Worm (Caenorhabditis elegans): ENCODE results near the gene ctl-2.
"Not testable (repeated sequence)": the region's sequence is repeated elsewhere in the genome, so short reads cannot be mapped to it uniquely, and the experiment has no call there.

Gene ctl-2

ce11 chrII:14310729-14311388 is 9.0 kb upstream of the ctl-2 start, which contains the start of gene ctl-3:
Gene ctl-3, minus strand, starts transcription at chrII:14310779.
- TF ChIP-seq nhr-41 (GFP tag; IDR thresholded peaks at IDR 0.05) (no peak), T20F7.1 (GFP tag; optimal IDR thresholded peaks at IDR 0.05) (no peak), php-3 (GFP tag; IDR thresholded peaks at IDR 0.05) (no peak), ceh-62 (tag; optimal IDR thresholded peaks at IDR 0.05) (no peak), mxl-3 (GFP tag; optimal IDR thresholded peaks at IDR 0.05) (no peak), mdl-1 (tag; optimal IDR thresholded peaks at IDR 0.05) (no peak), zip-2 (tag; optimal IDR thresholded peaks at IDR 0.05) (no peak), nhr-6 (tag; optimal IDR thresholded peaks at IDR 0.05) (no peak), attf-4 (tag; optimal IDR thresholded peaks at IDR 0.05) (no peak), saeg-2 (GFP tag; IDR thresholded peaks at IDR 0.05) (no peak), lin-1 (GFP tag; IDR thresholded peaks at IDR 0.05) (no peak)

- TF ChIP-seq hif-1 (tag; optimal IDR thresholded peaks at IDR 0.05); ceh-44 (GFP tag; IDR thresholded peaks at IDR 0.05); zfp-3 (GFP tag; conservative IDR thresholded peaks at IDR 0.05): not testable (repeated sequence)
Measured at ce11 chrII:14306160-14306559, 4.3 kb upstream of the ctl-2 start, which contains the start of gene ctl-1. Gene ctl-1, minus strand, starts transcription at chrII:14306260.

- TF ChIP-seq hif-1 (tag; optimal IDR thresholded peaks at IDR 0.05), result no peak
- peak; percentile 55 for TF ChIP-seq nhr-102 (tag; optimal IDR thresholded peaks at IDR 0.05)
- TF ChIP-seq ceh-44 (GFP tag; IDR thresholded peaks at IDR 0.05), result no peak
- no peak for TF ChIP-seq nhr-77 (tag; optimal IDR thresholded peaks at IDR 0.05)
- TF ChIP-seq mdt-29 (GFP tag; IDR thresholded peaks at IDR 0.05), result 0 out of 2 replicates have a peak, but pooled peaks have one; percentile 50
- no peak for TF ChIP-seq ceh-82 (tag; optimal IDR thresholded peaks at IDR 0.05)
- no peak for TF ChIP-seq attf-4 (tag; optimal IDR thresholded peaks at IDR 0.05)
- no peak for TF ChIP-seq sdz-12 (GFP tag; optimal IDR thresholded peaks at IDR 0.05)
- no peak for TF ChIP-seq nhr-25 (tag; optimal IDR thresholded peaks at IDR 0.05; ENCODE audit: borderline replicate concordance, insufficient read depth)
- TF ChIP-seq mep-1 (tag; optimal IDR thresholded peaks at IDR 0.05), result peak; percentile 10
- TF ChIP-seq zip-11 (GFP tag; IDR thresholded peaks at IDR 0.05), result no peak
- TF ChIP-seq aha-1 (tag), result peak; percentile 69
- no peak for TF ChIP-seq Y105C5A.15 (GFP tag; IDR thresholded peaks at IDR 0.05)
- no peak for TF ChIP-seq dve-1 (tag; optimal IDR thresholded peaks at IDR 0.05; ENCODE audit: insufficient read depth)
- no peak for TF ChIP-seq dmd-9 (GFP tag; IDR thresholded peaks at IDR 0.05)
- TF ChIP-seq arid-1 (GFP tag; conservative IDR thresholded peaks at IDR 0.05), result no peak
- TF ChIP-seq mxl-2 (GFP tag; conservative IDR thresholded peaks at IDR 0.05), result no peak
- TF ChIP-seq nhr-10 (tag; optimal IDR thresholded peaks at IDR 0.05), result no peak
- no peak for TF ChIP-seq rbr-2 (tag; optimal IDR thresholded peaks at IDR 0.05)
- TF ChIP-seq lin-1 (GFP tag; IDR thresholded peaks at IDR 0.05), result no peak
- no peak for TF ChIP-seq ceh-62 (tag; optimal IDR thresholded peaks at IDR 0.05)
- no peak for TF ChIP-seq gei-8 (GFP tag; optimal IDR thresholded peaks at IDR 0.05)
- TF ChIP-seq ctbp-1 (GFP tag; IDR thresholded peaks at IDR 0.05), result no peak
- no peak for TF ChIP-seq cey-2 (tag; optimal IDR thresholded peaks at IDR 0.05; ENCODE audit: borderline replicate concordance, insufficient read depth)
- TF ChIP-seq fkh-10 (GFP tag; optimal IDR thresholded peaks at IDR 0.05), result no peak
- no peak for TF ChIP-seq spr-3 (GFP tag; optimal IDR thresholded peaks at IDR 0.05)
- no peak for TF ChIP-seq F49E8.2 (tag; optimal IDR thresholded peaks at IDR 0.05; ENCODE audit: borderline replicate concordance)
- TF ChIP-seq F10B5.3 (tag; optimal IDR thresholded peaks at IDR 0.05), result no peak
- no peak for TF ChIP-seq F37D6.2 (tag; optimal IDR thresholded peaks at IDR 0.05)
- TF ChIP-seq lim-7 (GFP tag; IDR thresholded peaks at IDR 0.05), result no peak
- no peak for TF ChIP-seq egl-27 (tag; optimal IDR thresholded peaks at IDR 0.05)
- TF ChIP-seq hmg-1.1 (GFP tag; IDR thresholded peaks at IDR 0.05), result no peak
- no peak for TF ChIP-seq pqm-1 (tag; optimal IDR thresholded peaks at IDR 0.05)
Measured at ce11 chrII:14299254-14299759, 2.5 kb downstream of the ctl-2 start.

All from whole organism, L4 larva.